Worm (Caenorhabditis elegans): ENCODE data around the gene Y79H2A.4.

Y79H2A.4 gene

DNA sequence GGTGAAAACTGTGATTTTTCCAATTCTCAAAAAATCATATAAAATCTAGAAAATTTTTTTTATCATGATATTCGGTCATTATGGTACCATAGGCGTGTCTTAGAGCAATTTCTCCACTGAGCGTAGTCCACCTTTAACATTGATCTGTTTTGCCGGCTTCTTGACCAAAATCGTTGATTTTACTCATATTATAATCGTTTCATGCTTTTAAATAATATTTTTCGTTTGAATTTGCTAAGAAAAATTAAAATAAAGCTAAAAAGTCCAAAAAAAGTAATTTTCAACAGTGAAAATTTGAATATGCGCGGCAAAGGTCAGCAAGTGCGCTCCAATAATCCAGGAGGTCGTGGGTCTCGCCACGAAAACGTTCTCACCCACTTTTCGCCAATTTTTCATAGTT, at the start of gene Y79H2A.4:
Y79H2A.4 (plus strand) TSS at position 301 of the 400 bp plus-strand sequence.
- TF ChIP-seq ceh-36 (tag; optimal IDR thresholded peaks at IDR 0.05) (no peak), tbx-11 (GFP tag; IDR thresholded peaks at IDR 0.05) (no peak), F13C5.2 (tag; optimal IDR thresholded peaks at IDR 0.05) (no peak), scrt-1 (GFP tag; IDR thresholded peaks at IDR 0.05) (no peak), ama-1 (optimal IDR thresholded peaks at IDR 0.05) (no peak), B0310.2 (tag; optimal IDR thresholded peaks at IDR 0.05) (no peak), hmg-4 (GFP tag; optimal IDR thresholded peaks at IDR 0.05) (no peak), tbx-37 (GFP tag; conservative IDR thresholded peaks at IDR 0.05) (no peak), tra-4 (tag; optimal IDR thresholded peaks at IDR 0.05) (no peak), ceh-13 (GFP tag; optimal IDR thresholded peaks at IDR 0.05) (no peak), hmbx-1 (tag; optimal IDR thresholded peaks at IDR 0.05) (no peak), ets-7 (tag; optimal IDR thresholded peaks at IDR 0.05) (no peak), flt-1 (GFP tag; IDR thresholded peaks at IDR 0.05) (no peak), pes-1 (GFP tag; IDR thresholded peaks at IDR 0.05) (no peak)

DNA sequence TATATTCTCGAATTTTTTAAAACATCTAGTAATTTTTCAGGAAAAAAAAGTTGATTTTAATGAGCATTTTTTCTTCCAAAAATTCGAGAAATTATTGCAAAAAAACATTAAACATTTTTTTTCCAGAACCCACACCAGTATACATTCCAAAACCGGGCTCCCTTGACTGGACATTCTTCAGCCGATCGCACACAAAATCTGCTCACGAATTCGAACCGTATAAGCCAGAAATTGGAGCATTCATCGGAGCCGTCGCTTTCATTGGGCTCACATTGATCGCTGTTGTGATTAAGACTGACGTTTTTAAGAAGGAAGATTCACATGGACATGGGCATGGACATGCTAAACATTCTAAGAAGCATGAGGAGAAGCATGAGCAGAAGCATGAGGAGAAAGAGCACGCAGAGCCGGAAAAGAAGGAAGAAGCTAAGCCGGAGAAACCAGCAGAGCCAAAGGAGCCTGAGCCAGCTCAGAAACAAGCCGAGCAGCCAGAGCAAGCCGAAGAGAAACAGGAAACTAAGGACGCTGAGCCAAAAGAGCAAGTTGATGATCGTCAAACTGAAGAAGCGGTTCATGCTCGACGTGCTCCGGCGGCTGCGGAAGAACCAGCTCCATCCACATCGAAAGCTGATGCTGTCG, 49.3 kb upstream of the Y79H2A.4 start:
- TF ChIP-seq hmg-4 (GFP tag; optimal IDR thresholded peaks at IDR 0.05) = no peak
- TF ChIP-seq aly-1 (tag; optimal IDR thresholded peaks at IDR 0.05) = no peak
- no peak for TF ChIP-seq ets-7 (tag; optimal IDR thresholded peaks at IDR 0.05)
- no peak for TF ChIP-seq flt-1 (GFP tag; IDR thresholded peaks at IDR 0.05)
- no peak for TF ChIP-seq F13C5.2 (tag; optimal IDR thresholded peaks at IDR 0.05)
- TF ChIP-seq ama-1 (optimal IDR thresholded peaks at IDR 0.05) = no peak
- TF ChIP-seq scrt-1 (GFP tag; IDR thresholded peaks at IDR 0.05) = no peak
- no peak for TF ChIP-seq hmbx-1 (tag; optimal IDR thresholded peaks at IDR 0.05)
- no peak for TF ChIP-seq tbx-37 (GFP tag; conservative IDR thresholded peaks at IDR 0.05)

DNA sequence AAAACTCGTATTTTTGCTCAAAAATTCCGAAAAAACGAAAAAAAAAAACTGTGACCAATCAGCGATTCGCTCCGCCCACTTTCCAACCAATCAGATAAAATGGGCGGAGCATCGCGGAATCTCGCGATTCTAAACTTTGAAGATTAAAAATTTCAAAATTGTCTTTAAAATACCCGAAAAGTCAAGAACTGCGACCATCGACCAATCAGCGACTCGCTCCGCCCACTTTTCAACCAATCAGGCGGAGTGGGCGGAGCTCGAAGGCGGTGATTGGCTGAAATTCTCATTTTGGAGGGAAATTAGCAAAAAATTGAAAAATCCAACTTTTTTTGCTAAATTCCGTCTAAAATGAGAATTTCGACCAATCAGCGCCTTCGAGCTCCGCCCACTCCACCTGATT, 45.3 kb upstream of the Y79H2A.4 start:
- TF ChIP-seq tra-4 (tag; optimal IDR thresholded peaks at IDR 0.05) (no peak), ceh-36 (tag; optimal IDR thresholded peaks at IDR 0.05) (no peak), hmbx-1 (tag; optimal IDR thresholded peaks at IDR 0.05) (no peak), hnd-1 (tag; optimal IDR thresholded peaks at IDR 0.05) (no peak), tbx-37 (GFP tag; conservative IDR thresholded peaks at IDR 0.05) (no peak), sea-1 (GFP tag; conservative IDR thresholded peaks at IDR 0.05) (no peak), F13C5.2 (tag; optimal IDR thresholded peaks at IDR 0.05) (no peak), flt-1 (GFP tag; IDR thresholded peaks at IDR 0.05) (no peak), hmg-4 (GFP tag; optimal IDR thresholded peaks at IDR 0.05) (no peak), ets-7 (tag; optimal IDR thresholded peaks at IDR 0.05) (no peak), aly-1 (tag; optimal IDR thresholded peaks at IDR 0.05) (no peak), tbx-11 (GFP tag; IDR thresholded peaks at IDR 0.05) (no peak), scrt-1 (GFP tag; IDR thresholded peaks at IDR 0.05) (no peak), B0310.2 (tag; optimal IDR thresholded peaks at IDR 0.05) (no peak), ama-1 (optimal IDR thresholded peaks at IDR 0.05) (no peak), pes-1 (GFP tag; IDR thresholded peaks at IDR 0.05) (no peak), ceh-13 (GFP tag; optimal IDR thresholded peaks at IDR 0.05) (no peak)

DNA sequence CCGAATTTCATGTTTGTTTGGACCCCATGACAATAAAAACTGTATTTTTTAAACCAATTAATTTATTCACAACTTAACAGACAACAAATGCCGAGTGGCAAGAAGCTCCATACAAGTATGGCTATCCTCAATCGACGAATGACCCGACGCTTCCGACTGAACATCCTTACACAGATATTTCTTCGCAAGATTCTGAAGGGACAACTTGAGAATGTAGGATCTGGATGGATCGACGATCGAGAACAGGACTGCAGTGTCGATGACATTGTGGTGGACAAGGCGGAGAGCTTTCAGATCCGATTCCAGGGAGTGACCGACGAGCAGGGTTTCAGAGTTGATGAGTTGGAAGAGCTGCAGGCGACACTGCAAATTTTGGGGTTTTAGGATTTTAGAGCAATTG, 41.6 kb upstream of the Y79H2A.4 start:
- TF ChIP-seq sea-1 (GFP tag; conservative IDR thresholded peaks at IDR 0.05) (no peak), pes-1 (GFP tag; IDR thresholded peaks at IDR 0.05) (no peak), F13C5.2 (tag; optimal IDR thresholded peaks at IDR 0.05) (no peak), hmbx-1 (tag; optimal IDR thresholded peaks at IDR 0.05) (no peak), tbx-11 (GFP tag; IDR thresholded peaks at IDR 0.05) (no peak), aly-1 (tag; optimal IDR thresholded peaks at IDR 0.05) (no peak), flt-1 (GFP tag; IDR thresholded peaks at IDR 0.05) (no peak), hmg-4 (GFP tag; optimal IDR thresholded peaks at IDR 0.05) (no peak), ceh-13 (GFP tag; optimal IDR thresholded peaks at IDR 0.05) (no peak), scrt-1 (GFP tag; IDR thresholded peaks at IDR 0.05) (no peak), tbx-37 (GFP tag; conservative IDR thresholded peaks at IDR 0.05) (no peak), ets-7 (tag; optimal IDR thresholded peaks at IDR 0.05) (no peak)

DNA sequence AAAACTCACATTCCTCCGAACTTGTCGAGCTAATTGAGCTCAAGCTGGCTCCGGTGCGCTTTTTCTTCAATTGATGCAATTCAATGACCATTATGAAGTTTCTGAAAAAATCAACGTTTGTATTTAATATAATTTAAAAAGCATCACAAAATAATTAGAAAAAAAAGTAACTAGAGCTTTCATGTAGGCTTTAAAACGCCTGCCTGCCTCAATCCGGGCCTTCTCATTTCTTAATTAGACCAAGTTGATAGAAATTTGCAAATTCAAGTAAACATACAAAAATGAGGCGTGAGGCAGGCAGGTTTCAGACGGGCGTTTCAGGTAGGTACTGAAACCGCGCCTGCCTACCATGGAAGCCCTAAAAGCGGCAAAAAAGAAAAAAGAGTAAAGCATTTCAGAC, 38.2 kb upstream of the Y79H2A.4 start, which contains the start of gene Y56A3A.33:
Y56A3A.33 (minus strand) TSS at position 101 of the 400 bp plus-strand sequence.
- no peak for TF ChIP-seq sea-1 (GFP tag; conservative IDR thresholded peaks at IDR 0.05)
- no peak for TF ChIP-seq aly-1 (tag; optimal IDR thresholded peaks at IDR 0.05)
- no peak for TF ChIP-seq hmbx-1 (tag; optimal IDR thresholded peaks at IDR 0.05)
- no peak for TF ChIP-seq ama-1 (optimal IDR thresholded peaks at IDR 0.05)
- TF ChIP-seq ceh-36 (tag; optimal IDR thresholded peaks at IDR 0.05) = no peak
- no peak for TF ChIP-seq ceh-13 (GFP tag; optimal IDR thresholded peaks at IDR 0.05)
- no peak for TF ChIP-seq F13C5.2 (tag; optimal IDR thresholded peaks at IDR 0.05)
- no peak for TF ChIP-seq hnd-1 (tag; optimal IDR thresholded peaks at IDR 0.05)
- TF ChIP-seq hmg-4 (GFP tag; optimal IDR thresholded peaks at IDR 0.05) = no peak

DNA sequence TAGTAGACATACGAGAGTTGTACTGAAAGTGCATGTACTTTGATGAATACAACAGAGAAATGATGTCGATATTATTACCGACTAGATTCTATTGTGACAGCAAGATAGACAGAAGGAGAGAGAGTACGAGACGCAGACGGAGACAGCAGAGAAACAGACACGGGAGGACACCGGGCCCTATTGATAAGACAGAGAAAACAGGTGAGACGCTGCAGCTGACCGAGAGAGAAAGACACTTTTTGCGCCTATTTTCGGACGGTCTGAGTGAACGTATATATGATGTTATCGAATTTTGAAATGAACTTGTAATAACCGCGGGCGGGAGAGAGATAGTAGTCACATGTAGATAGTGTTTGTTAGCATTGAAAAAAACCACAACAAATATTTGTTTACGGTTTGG, 37.8 kb upstream of the Y79H2A.4 start:
- TF ChIP-seq B0310.2 (tag; optimal IDR thresholded peaks at IDR 0.05) (no peak), F13C5.2 (tag; optimal IDR thresholded peaks at IDR 0.05) (no peak), hnd-1 (tag; optimal IDR thresholded peaks at IDR 0.05) (no peak), sea-1 (GFP tag; conservative IDR thresholded peaks at IDR 0.05) (no peak), aly-1 (tag; optimal IDR thresholded peaks at IDR 0.05) (no peak), scrt-1 (GFP tag; IDR thresholded peaks at IDR 0.05) (no peak), tbx-11 (GFP tag; IDR thresholded peaks at IDR 0.05) (no peak)

DNA sequence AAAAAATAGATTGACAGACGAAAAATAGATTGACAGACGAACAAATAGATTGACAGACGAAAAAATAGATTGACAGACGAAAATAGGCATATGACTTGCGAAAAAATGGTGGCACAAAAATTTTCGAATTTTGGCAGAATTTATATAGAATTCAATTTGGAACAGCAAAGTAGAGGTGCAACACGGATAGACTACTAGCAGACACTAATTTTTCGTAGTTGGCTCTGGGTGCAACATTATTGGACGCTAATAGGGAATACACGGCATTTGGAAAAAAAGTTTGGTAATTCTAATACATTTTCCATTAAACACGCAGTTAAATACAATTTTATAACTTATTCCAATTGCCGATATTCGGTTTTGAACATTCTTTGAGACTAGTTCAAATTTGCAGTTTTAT, 31.8 kb upstream of the Y79H2A.4 start:
- TF ChIP-seq tra-4 (tag; optimal IDR thresholded peaks at IDR 0.05) = no peak
- TF ChIP-seq tbx-11 (GFP tag; IDR thresholded peaks at IDR 0.05) = no peak
- no peak for TF ChIP-seq scrt-1 (GFP tag; IDR thresholded peaks at IDR 0.05)
- TF ChIP-seq B0310.2 (tag; optimal IDR thresholded peaks at IDR 0.05) = no peak
- no peak for TF ChIP-seq ets-7 (tag; optimal IDR thresholded peaks at IDR 0.05)
- no peak for TF ChIP-seq hnd-1 (tag; optimal IDR thresholded peaks at IDR 0.05)
- no peak for TF ChIP-seq sea-1 (GFP tag; conservative IDR thresholded peaks at IDR 0.05)
- TF ChIP-seq aly-1 (tag; optimal IDR thresholded peaks at IDR 0.05) = no peak
- no peak for TF ChIP-seq ama-1 (optimal IDR thresholded peaks at IDR 0.05)
- no peak for TF ChIP-seq tbx-37 (GFP tag; conservative IDR thresholded peaks at IDR 0.05)
- no peak for TF ChIP-seq ceh-36 (tag; optimal IDR thresholded peaks at IDR 0.05)
- no peak for TF ChIP-seq hmg-4 (GFP tag; optimal IDR thresholded peaks at IDR 0.05)
- TF ChIP-seq ceh-13 (GFP tag; optimal IDR thresholded peaks at IDR 0.05) = no peak
- TF ChIP-seq hmbx-1 (tag; optimal IDR thresholded peaks at IDR 0.05) = no peak
- TF ChIP-seq pes-1 (GFP tag; IDR thresholded peaks at IDR 0.05) = no peak
- no peak for TF ChIP-seq F13C5.2 (tag; optimal IDR thresholded peaks at IDR 0.05)
- no peak for TF ChIP-seq flt-1 (GFP tag; IDR thresholded peaks at IDR 0.05)
